Worm (Caenorhabditis elegans): ENCODE measurements around the gene T07G12.4.

Gene T07G12.4

DNA sequence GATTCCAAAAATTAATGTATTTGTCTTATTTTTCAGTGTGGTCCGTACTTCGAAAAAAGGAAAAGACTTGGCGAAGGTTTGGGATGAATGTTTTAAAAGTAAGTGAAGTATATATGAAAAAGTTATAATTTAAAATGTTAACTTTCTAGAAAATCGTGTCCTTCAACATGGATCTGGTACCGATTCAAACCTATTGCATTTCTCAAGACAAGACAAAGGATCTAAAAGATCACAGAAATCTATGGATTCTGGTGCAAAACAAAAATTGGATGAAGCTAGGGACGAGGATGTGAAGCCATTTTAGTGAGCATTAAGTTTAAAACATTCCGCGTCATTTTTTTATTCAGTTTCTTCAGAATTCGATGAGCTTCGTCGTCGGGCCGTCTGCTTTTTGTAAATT is 16.5 kb upstream of the T07G12.4 start, which contains the start of gene zim-2:
zim-2 (plus strand) TSS at position 301 of the 400 bp plus-strand sequence.
- TF ChIP-seq zag-1 (tag; optimal IDR thresholded peaks at IDR 0.05) (no peak), irx-1 (tag; optimal IDR thresholded peaks at IDR 0.05) (no peak), fos-1 (tag; optimal IDR thresholded peaks at IDR 0.05) (no peak)

DNA sequence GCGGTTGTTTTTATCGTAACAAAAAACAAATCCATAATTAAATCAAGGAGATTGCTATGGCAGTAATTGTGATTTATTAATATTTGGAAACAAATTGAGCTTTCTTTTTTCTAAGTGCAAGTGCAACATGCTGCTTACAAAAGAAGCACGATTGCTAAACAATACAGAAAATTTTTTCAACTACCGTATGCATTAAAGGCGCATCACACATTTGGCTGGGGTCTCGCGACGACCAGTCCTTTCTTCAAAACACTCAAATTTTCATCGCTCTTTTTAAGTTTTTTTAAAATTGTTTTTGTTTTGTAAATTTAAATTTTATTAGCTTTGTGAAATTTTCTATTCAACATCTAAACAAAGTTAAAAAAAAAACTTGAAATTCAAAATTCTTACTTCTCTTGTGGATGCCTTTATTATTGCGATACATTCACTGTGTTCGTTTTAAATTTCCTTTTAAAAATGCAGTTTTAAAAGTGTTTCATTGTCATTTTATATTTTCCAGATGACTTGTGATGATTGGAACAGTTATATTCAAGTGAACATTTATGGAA is 8.2 kb upstream of the T07G12.4 start, which contains the start of gene zim-1:
zim-1 (plus strand) TSS at position 498 of the 548 bp plus-strand sequence.
- TF ChIP-seq pag-3 (tag; optimal IDR thresholded peaks at IDR 0.05; ENCODE audit: borderline replicate concordance, insufficient read depth) (no peak), sptf-1 (tag; optimal IDR thresholded peaks at IDR 0.05) (no peak), pqm-1 (tag; optimal IDR thresholded peaks at IDR 0.05) (no peak), F16B12.6 (tag; optimal IDR thresholded peaks at IDR 0.05) (no peak), ceh-88 (GFP tag; IDR thresholded peaks at IDR 0.05) (no peak), ets-5 (GFP tag; IDR thresholded peaks at IDR 0.05) (no peak), egl-27 (tag; optimal IDR thresholded peaks at IDR 0.05) (no peak), vab-15 (tag; optimal IDR thresholded peaks at IDR 0.05) (no peak)

DNA sequence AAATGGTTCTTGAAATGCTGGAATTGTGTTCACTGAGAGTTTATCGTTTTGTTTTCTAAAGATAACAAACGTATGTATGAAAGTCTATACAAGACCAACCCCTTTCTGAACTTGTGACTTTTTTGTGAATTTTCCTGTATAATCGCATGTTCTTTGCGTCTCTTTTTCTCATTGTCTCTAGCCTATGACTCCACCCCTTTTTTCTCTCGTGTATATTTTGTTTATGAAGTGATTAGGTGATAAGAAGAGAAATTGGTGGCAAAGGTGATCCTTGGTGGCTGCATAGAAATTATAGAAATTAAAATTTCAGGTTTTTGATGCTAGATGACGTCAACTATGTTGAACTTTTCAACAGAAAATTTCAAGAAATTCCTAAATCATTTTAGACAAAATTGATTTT is 6.6 kb upstream of the T07G12.4 start, which contains the start of gene T07G12.5:
T07G12.5 (minus strand) TSS at position 101 of the 400 bp plus-strand sequence.
- TF ChIP-seq sptf-1 (tag; optimal IDR thresholded peaks at IDR 0.05) (no peak), ama-1 (optimal IDR thresholded peaks at IDR 0.05) (no peak), elt-2 (tag; optimal IDR thresholded peaks at IDR 0.05) (peak; percentile 47)

DNA sequence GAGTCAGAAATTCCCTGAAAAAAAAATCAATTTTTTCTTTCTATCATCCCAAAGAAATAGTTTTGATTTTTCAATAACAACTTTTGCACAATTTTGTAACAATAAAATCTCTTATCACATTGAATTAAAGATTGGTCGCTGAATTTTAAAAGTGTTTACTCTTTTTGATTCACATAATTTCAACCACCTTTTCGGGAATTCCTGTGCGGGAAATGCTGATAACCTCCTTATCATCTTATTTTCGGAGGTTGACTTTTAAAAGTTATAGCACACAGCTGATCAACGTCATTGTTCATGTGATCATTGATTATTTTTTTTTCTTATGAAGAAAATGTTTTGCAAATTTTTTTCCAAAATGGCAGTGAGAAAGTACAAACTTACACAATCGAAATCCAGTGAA is 4.9 kb upstream of the T07G12.4 start:
- TF ChIP-seq elt-2 (tag; optimal IDR thresholded peaks at IDR 0.05) (peak; percentile 95), nhr-90 (tag; optimal IDR thresholded peaks at IDR 0.05; ENCODE audit: poor library complexity) (peak; percentile 38), fos-1 (tag; optimal IDR thresholded peaks at IDR 0.05) (no peak), tlp-1 (tag; optimal IDR thresholded peaks at IDR 0.05) (peak; percentile 12), irx-1 (tag; optimal IDR thresholded peaks at IDR 0.05) (no peak), pqm-1 (tag; optimal IDR thresholded peaks at IDR 0.05) (peak; percentile 70)

DNA sequence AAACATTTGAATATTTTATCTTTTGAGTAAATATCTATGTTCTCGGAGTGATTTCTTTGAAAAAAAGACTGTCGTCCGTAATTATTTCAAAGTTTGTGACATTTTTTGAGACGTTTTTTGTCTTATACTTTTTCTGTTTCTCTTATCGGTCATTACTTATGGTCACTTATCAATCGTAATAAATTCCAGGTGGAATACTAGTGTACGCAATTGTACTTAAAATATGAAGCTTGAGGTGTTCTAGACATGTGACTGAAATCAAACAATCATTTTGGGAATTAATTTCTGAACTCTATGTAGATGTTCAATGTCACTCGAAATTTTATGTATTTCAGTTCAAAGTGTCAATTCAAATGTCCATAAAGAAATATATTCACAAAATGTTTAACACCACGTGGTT is 3.8 kb upstream of the T07G12.4 start:
- TF ChIP-seq aha-1 (tag; optimal IDR thresholded peaks at IDR 0.05) (no peak), elt-2 (tag; optimal IDR thresholded peaks at IDR 0.05) (peak; percentile 52)

DNA sequence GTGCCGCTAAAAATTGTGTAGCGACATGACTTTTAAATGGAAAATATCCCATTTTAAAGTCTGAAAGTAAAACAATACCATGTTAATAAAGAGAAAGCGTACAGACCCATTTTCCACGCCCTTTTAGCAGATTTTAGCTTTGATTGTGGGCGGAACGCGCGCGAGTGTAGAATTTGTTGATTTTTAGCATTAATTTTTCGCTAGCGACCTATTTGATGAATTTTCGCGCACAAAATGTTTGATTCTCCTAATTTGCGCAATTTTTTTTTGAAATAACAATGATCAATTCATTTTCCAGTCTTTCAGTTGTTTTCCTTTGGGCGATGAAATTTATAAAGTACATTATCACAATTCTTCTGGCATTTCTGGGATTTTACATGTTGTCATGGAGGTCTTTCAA is 4.8 kb downstream of the T07G12.4 start, which contains the start of gene T07G12.3:
T07G12.3 (plus strand) TSS at position 301 of the 400 bp plus-strand sequence.
- TF ChIP-seq nhr-28 (tag; optimal IDR thresholded peaks at IDR 0.05), result no peak
- no peak for TF ChIP-seq aly-2 (tag; optimal IDR thresholded peaks at IDR 0.05)
- TF ChIP-seq ces-1 (GFP tag; optimal IDR thresholded peaks at IDR 0.05), result no peak
- TF ChIP-seq efl-1 (optimal IDR thresholded peaks at IDR 0.05), result no peak
- TF ChIP-seq efl-1 (GFP tag; optimal IDR thresholded peaks at IDR 0.05 in 1 of 2), result no peak
- no peak for TF ChIP-seq ceh-8 (GFP tag; optimal IDR thresholded peaks at IDR 0.05)
- no peak for TF ChIP-seq Y116A8C.19 (tag; optimal IDR thresholded peaks at IDR 0.05; ENCODE audit: borderline replicate concordance)
- TF ChIP-seq unc-62 (GFP tag; optimal IDR thresholded peaks at IDR 0.05), result no peak
- no peak for TF ChIP-seq blmp-1 (tag; optimal IDR thresholded peaks at IDR 0.05)
- no peak for TF ChIP-seq fkh-10 (GFP tag; optimal IDR thresholded peaks at IDR 0.05)
- no peak for TF ChIP-seq nhr-77 (tag; optimal IDR thresholded peaks at IDR 0.05)
- TF ChIP-seq ets-5 (GFP tag; IDR thresholded peaks at IDR 0.05), result no peak
- TF ChIP-seq tbx-2 (tag; optimal IDR thresholded peaks at IDR 0.05), result no peak
- TF ChIP-seq unc-98 (GFP tag; IDR thresholded peaks at IDR 0.05), result no peak
- no peak for TF ChIP-seq nhr-90 (tag; optimal IDR thresholded peaks at IDR 0.05; ENCODE audit: poor library complexity)
- no peak for TF ChIP-seq irx-1 (tag; optimal IDR thresholded peaks at IDR 0.05)

DNA sequence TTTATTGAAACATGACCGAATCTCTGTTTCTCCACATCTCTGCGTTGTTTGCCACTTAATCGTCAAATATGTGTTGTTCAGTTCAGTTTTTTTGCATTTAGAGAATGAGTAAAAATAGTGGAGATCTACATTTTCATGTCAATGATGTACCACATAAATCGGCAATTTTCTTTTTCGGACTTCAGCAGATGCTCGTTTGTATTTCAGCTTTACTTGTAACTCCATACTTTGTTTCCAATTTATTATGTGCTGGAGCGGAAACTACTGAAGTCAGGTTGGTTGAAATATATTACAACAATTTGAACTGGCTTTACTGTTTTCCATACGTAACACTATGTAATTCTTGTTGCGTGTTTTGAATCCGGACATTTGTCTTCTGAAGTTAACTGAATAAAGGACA is 7.8 kb downstream of the T07G12.4 start, which contains the start of gene T07G12.2:
T07G12.2 (plus strand) TSS at position 62 of the 400 bp plus-strand sequence.
- TF ChIP-seq lir-3 (tag; optimal IDR thresholded peaks at IDR 0.05; ENCODE audit: poor library complexity), result no peak
- TF ChIP-seq ama-1 (optimal IDR thresholded peaks at IDR 0.05), result no peak
- TF ChIP-seq zag-1 (tag; optimal IDR thresholded peaks at IDR 0.05), result no peak
- TF ChIP-seq lin-14 (GFP tag; optimal IDR thresholded peaks at IDR 0.05), result no peak
- no peak for TF ChIP-seq Y116A8C.19 (tag; optimal IDR thresholded peaks at IDR 0.05; ENCODE audit: borderline replicate concordance)
- TF ChIP-seq ztf-11 (tag; optimal IDR thresholded peaks at IDR 0.05), result no peak
- no peak for TF ChIP-seq C16A3.4 (tag; optimal IDR thresholded peaks at IDR 0.05)
- no peak for TF ChIP-seq nhr-77 (tag; optimal IDR thresholded peaks at IDR 0.05)
- TF ChIP-seq isw-1 (GFP tag; IDR thresholded peaks at IDR 0.05), result no peak
- TF ChIP-seq pag-3 (tag; optimal IDR thresholded peaks at IDR 0.05; ENCODE audit: borderline replicate concordance, insufficient read depth), result no peak
- TF ChIP-seq nhr-28 (tag; optimal IDR thresholded peaks at IDR 0.05), result no peak
- TF ChIP-seq vab-15 (tag; optimal IDR thresholded peaks at IDR 0.05), result no peak

All from whole organism, L1 larva.